Worm (Caenorhabditis elegans): ENCODE results near the gene F52D10.4.

ce11 chrX:11605766-11606490, 11.3 kb upstream of the F52D10.4 start:
- peak; percentile 94 for TF ChIP-seq dox-1 (GFP tag; IDR thresholded peaks at IDR 0.05)
- TF ChIP-seq nfya-1 (tag; optimal IDR thresholded peaks at IDR 0.05; ENCODE audit: borderline replicate concordance, insufficient read depth) = no peak
- peak; percentile 95 for TF ChIP-seq tlf-1 (GFP tag; optimal IDR thresholded peaks at IDR 0.05)
- TF ChIP-seq fkh-3 (tag; optimal IDR thresholded peaks at IDR 0.05) = no peak
- no peak for TF ChIP-seq pha-4 (tag; optimal IDR thresholded peaks at IDR 0.05)
- no peak for TF ChIP-seq zim-3 (tag; optimal IDR thresholded peaks at IDR 0.05)
- no peak for TF ChIP-seq cebp-2 (GFP tag; IDR thresholded peaks at IDR 0.05)

Measured in whole organism, young adult.